Fruit fly (Drosophila melanogaster): ENCODE data around the gene Acer.

Acer gene

DNA sequence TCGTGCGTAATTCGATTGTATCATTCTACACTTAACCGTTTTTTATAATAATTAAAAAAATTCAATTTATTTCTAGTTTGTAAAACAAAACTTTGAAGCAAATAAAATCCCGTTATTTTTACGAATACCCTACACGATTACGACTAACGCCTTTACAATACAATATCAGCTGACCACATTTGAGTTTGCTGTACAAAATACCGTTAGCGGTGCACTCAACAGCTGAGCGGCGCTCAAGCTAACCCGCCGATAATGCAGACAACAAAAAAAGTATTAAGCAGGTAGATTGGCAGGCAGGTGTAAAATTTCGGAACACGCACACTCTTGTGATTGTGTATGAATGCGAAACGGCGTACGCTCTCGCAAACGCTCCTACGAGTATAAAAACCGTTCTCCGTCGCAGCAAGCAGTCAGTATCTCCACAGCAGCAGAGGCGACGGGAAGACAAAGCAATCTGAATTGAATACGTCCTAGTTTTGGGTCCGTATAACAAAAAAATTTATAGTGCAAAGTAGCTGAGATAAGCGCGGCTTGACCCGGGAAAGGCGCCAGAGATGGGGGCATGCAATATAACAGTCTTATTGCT lies at the start of gene Acer (continued):
- no peak for TF ChIP-seq ab (GFP tag; optimal IDR thresholded peaks at IDR 0.05)
- no peak for TF ChIP-seq CG6654 (GFP tag; optimal IDR thresholded peaks at IDR 0.05)
- TF ChIP-seq fd64A (GFP tag; optimal IDR thresholded peaks at IDR 0.05): no peak
- peak; percentile 86 for TF ChIP-seq Med (GFP tag)
- TF ChIP-seq Hmr (GFP tag; optimal IDR thresholded peaks at IDR 0.05): no peak
- TF ChIP-seq CG10209 (GFP tag; optimal IDR thresholded peaks at IDR 0.05): no peak
- TF ChIP-seq CG1233 (GFP tag; optimal IDR thresholded peaks at IDR 0.05): no peak
- peak; percentile 24 for TF ChIP-seq p53 (GFP tag; optimal IDR thresholded peaks at IDR 0.05)
- TF ChIP-seq Dek (tag; optimal IDR thresholded peaks at IDR 0.05): no peak
- no peak for TF ChIP-seq CG11085 (GFP tag; IDR thresholded peaks at IDR 0.05)
- TF ChIP-seq zen (tag; optimal IDR thresholded peaks at IDR 0.05): peak; percentile 9
- TF ChIP-seq CTCF (GFP tag; optimal IDR thresholded peaks at IDR 0.05): no peak
- no peak for TF ChIP-seq CG15073 (GFP tag; optimal IDR thresholded peaks at IDR 0.05)
- no peak for TF ChIP-seq pum (GFP tag; optimal IDR thresholded peaks at IDR 0.05)
- no peak for TF ChIP-seq otp (GFP tag; IDR thresholded peaks at IDR 0.05)
- no peak for TF ChIP-seq unpg (GFP tag; optimal IDR thresholded peaks at IDR 0.05)
- TF ChIP-seq ems (GFP tag; optimal IDR thresholded peaks at IDR 0.05): no peak
- no peak for TF ChIP-seq slou (GFP tag; optimal IDR thresholded peaks at IDR 0.05)
- TF ChIP-seq HHEX (GFP tag; optimal IDR thresholded peaks at IDR 0.05): no peak
- no peak for TF ChIP-seq Mrtf (GFP tag; IDR thresholded peaks at IDR 0.05)
- peak; percentile 89 for TF ChIP-seq CG15479 (GFP tag; optimal IDR thresholded peaks at IDR 0.05)
- TF ChIP-seq Awh (GFP tag; IDR thresholded peaks at IDR 0.05): no peak
- peak; percentile 53; the same call in 1 of the 3 replicates for TF ChIP-seq CG34422 (GFP tag; IDR thresholded peaks at IDR 0.05)
- TF ChIP-seq h (optimal IDR thresholded peaks at IDR 0.05): no peak
- TF ChIP-seq HLHmδ (GFP tag; optimal IDR thresholded peaks at IDR 0.05): no peak
- TF ChIP-seq CG7372 (GFP tag; IDR thresholded peaks at IDR 0.05): no peak
- no peak for TF ChIP-seq slp2 (GFP tag; optimal IDR thresholded peaks at IDR 0.05)
- no peak for TF ChIP-seq odd (GFP tag; optimal IDR thresholded peaks at IDR 0.05)
- no peak for TF ChIP-seq maf-S (GFP tag; optimal IDR thresholded peaks at IDR 0.05)
- no peak for TF ChIP-seq Fer3 (tag; optimal IDR thresholded peaks at IDR 0.05)
- TF ChIP-seq mirr (GFP tag; optimal IDR thresholded peaks at IDR 0.05): peak; percentile 13
- peak; percentile 73 for TF ChIP-seq kni (GFP tag; optimal IDR thresholded peaks at IDR 0.05)
- no peak for TF ChIP-seq CG9215 (GFP tag; IDR thresholded peaks at IDR 0.05)
- no peak for TF ChIP-seq Spps (tag; optimal IDR thresholded peaks at IDR 0.05)
- no peak for TF ChIP-seq Sin3A (optimal IDR thresholded peaks at IDR 0.05)
- no peak for TF ChIP-seq CG15601 (tag; optimal IDR thresholded peaks at IDR 0.05)
- no peak for TF ChIP-seq Abd-B (GFP tag; optimal IDR thresholded peaks at IDR 0.05)
- TF ChIP-seq B-H1 (GFP tag; IDR thresholded peaks at IDR 0.05): no peak
- no peak for TF ChIP-seq grau (tag; optimal IDR thresholded peaks at IDR 0.05)
- no peak for TF ChIP-seq sima (GFP tag; optimal IDR thresholded peaks at IDR 0.05)
- TF ChIP-seq CG11504 (tag; optimal IDR thresholded peaks at IDR 0.05): no peak
- TF ChIP-seq CG10366 (GFP tag; IDR thresholded peaks at IDR 0.05): no peak
- TF ChIP-seq Lpt (GFP tag; optimal IDR thresholded peaks at IDR 0.05): no peak
- TF ChIP-seq Nf-YC (tag; optimal IDR thresholded peaks at IDR 0.05): peak; percentile 25
- no peak for TF ChIP-seq CG3838 (GFP tag; optimal IDR thresholded peaks at IDR 0.05)
- TF ChIP-seq CG3995 (GFP tag; optimal IDR thresholded peaks at IDR 0.05): peak; percentile 24
- peak in 1 of 2 experiments; percentile 87 for TF ChIP-seq Hr78 (GFP tag; optimal IDR thresholded peaks at IDR 0.05)
- TF ChIP-seq CG9876 (GFP tag; optimal IDR thresholded peaks at IDR 0.05): no peak
- TF ChIP-seq cad (GFP tag; optimal IDR thresholded peaks at IDR 0.05): no peak
- TF ChIP-seq ham (GFP tag; IDR thresholded peaks at IDR 0.05): no peak
- TF ChIP-seq Dip3 (GFP tag; optimal IDR thresholded peaks at IDR 0.05): no peak
- TF ChIP-seq Trl (optimal IDR thresholded peaks at IDR 0.05): peak in 1 of 2 experiments; percentile 43
- TF ChIP-seq Trl (GFP tag; optimal IDR thresholded peaks at IDR 0.05): peak; percentile 25
